Worm (Caenorhabditis elegans): ENCODE measurements around the gene srd-11.
A peak's percentile ranks its signal among the peaks of the same experiment; 100 is the strongest.

Gene srd-11

ce11 chrV:13645848-13646578 is 26.4 kb upstream of the srd-11 start (continued):
- no peak for TF ChIP-seq spr-1 (tag; optimal IDR thresholded peaks at IDR 0.05)
- no peak for TF ChIP-seq ceh-62 (tag; optimal IDR thresholded peaks at IDR 0.05)
- peak; percentile 74; the same call in 1 of the 2 replicates for TF ChIP-seq D1046.2 (GFP tag; IDR thresholded peaks at IDR 0.05)
- TF ChIP-seq rbr-2 (tag; optimal IDR thresholded peaks at IDR 0.05), result no peak
- TF ChIP-seq nhr-41 (GFP tag; IDR thresholded peaks at IDR 0.05), result 0 out of 2 replicates have a peak, but pooled peaks have one; percentile 46
- no peak for TF ChIP-seq skn-1 (tag; optimal IDR thresholded peaks at IDR 0.05)
- peak; percentile 90 for TF ChIP-seq F44E2.7 (GFP tag; IDR thresholded peaks at IDR 0.05)
- TF ChIP-seq F37D6.2 (tag; optimal IDR thresholded peaks at IDR 0.05), result no peak
- 0 out of 2 replicates have a peak, but pooled peaks have one; percentile 33 for TF ChIP-seq mxl-2 (GFP tag; conservative IDR thresholded peaks at IDR 0.05)
- TF ChIP-seq gei-8 (GFP tag; optimal IDR thresholded peaks at IDR 0.05), result no peak
- peak; percentile 26; the same call in 1 of the 2 replicates for TF ChIP-seq lin-38 (GFP tag; IDR thresholded peaks at IDR 0.05)
- TF ChIP-seq duxl-1 (tag; optimal IDR thresholded peaks at IDR 0.05; ENCODE audit: poor library complexity), result no peak
- no peak; the same call in 1 of the 2 replicates for TF ChIP-seq F26F4.8 (GFP tag; conservative IDR thresholded peaks at IDR 0.05)
- peak in 1 of 2 experiments; percentile 81; a peak in 2 of 4 replicates for TF ChIP-seq madf-5 (GFP tag; IDR thresholded peaks at IDR 0.05)
- TF ChIP-seq lin-13 (GFP tag; optimal IDR thresholded peaks at IDR 0.05), result no peak
- peak; percentile 100 for TF ChIP-seq set-16 (GFP tag; IDR thresholded peaks at IDR 0.05)
- no peak for TF ChIP-seq lin-39 (tag; optimal IDR thresholded peaks at IDR 0.05)
- TF ChIP-seq daf-16 (GFP tag; optimal IDR thresholded peaks at IDR 0.05), result no peak
- TF ChIP-seq daf-16 (tag; optimal IDR thresholded peaks at IDR 0.05), result no peak
- peak; percentile 24; the same call in 1 of the 2 replicates for TF ChIP-seq ZK337.2 (GFP tag; IDR thresholded peaks at IDR 0.05)
- peak; percentile 100 for TF ChIP-seq pha-4 (GFP tag; IDR thresholded peaks at IDR 0.05)
- TF ChIP-seq pha-4 (tag; optimal IDR thresholded peaks at IDR 0.05), result no peak
- TF ChIP-seq dmd-8 (GFP tag; IDR thresholded peaks at IDR 0.05), result peak; percentile 69; the same call in 1 of the 2 replicates
- TF ChIP-seq lin-1 (GFP tag; IDR thresholded peaks at IDR 0.05), result 0 out of 2 replicates have a peak, but pooled peaks have one; percentile 8
- TF ChIP-seq tra-1 (GFP tag; IDR thresholded peaks at IDR 0.05), result peak; percentile 68
- TF ChIP-seq ceh-82 (tag; optimal IDR thresholded peaks at IDR 0.05), result no peak
- no peak for TF ChIP-seq dmd-6 (GFP tag; IDR thresholded peaks at IDR 0.05)
- TF ChIP-seq hmg-1.1 (GFP tag; IDR thresholded peaks at IDR 0.05), result no peak
- no peak for TF ChIP-seq F10B5.3 (tag; optimal IDR thresholded peaks at IDR 0.05)

- peak; percentile 37 for TF ChIP-seq dve-1 (tag; optimal IDR thresholded peaks at IDR 0.05; ENCODE audit: insufficient read depth)
- TF ChIP-seq lin-29 (GFP tag; IDR thresholded peaks at IDR 0.05), result no peak
- TF ChIP-seq pqm-1 (tag; optimal IDR thresholded peaks at IDR 0.05), result peak; percentile 69
- TF ChIP-seq hlh-11 (tag; optimal IDR thresholded peaks at IDR 0.05), result peak; percentile 9
- no peak for TF ChIP-seq spr-3 (GFP tag; optimal IDR thresholded peaks at IDR 0.05)
- peak; percentile 69 for TF ChIP-seq nhr-28 (tag; optimal IDR thresholded peaks at IDR 0.05)
- no peak for TF ChIP-seq daf-16 (GFP tag; optimal IDR thresholded peaks at IDR 0.05)
- TF ChIP-seq daf-16 (tag; optimal IDR thresholded peaks at IDR 0.05), result peak; percentile 43
- TF ChIP-seq dmd-6 (GFP tag; IDR thresholded peaks at IDR 0.05), result peak; percentile 78
Observed at ce11 chrV:13638040-13638439, 18.4 kb upstream of the srd-11 start.

- TF ChIP-seq zag-1 (tag; optimal IDR thresholded peaks at IDR 0.05) (no peak), hlh-30 (tag; optimal IDR thresholded peaks at IDR 0.05; ENCODE audit: insufficient read depth) (no peak), snpc-1.2 (GFP tag; IDR thresholded peaks at IDR 0.05) (no peak), nhr-6 (tag; optimal IDR thresholded peaks at IDR 0.05) (no peak), nhr-77 (tag; optimal IDR thresholded peaks at IDR 0.05) (no peak), gei-8 (GFP tag; optimal IDR thresholded peaks at IDR 0.05) (no peak), lin-39 (tag; optimal IDR thresholded peaks at IDR 0.05) (no peak), ceh-32 (tag; optimal IDR thresholded peaks at IDR 0.05; ENCODE audit: poor library complexity) (no peak), mep-1 (tag; optimal IDR thresholded peaks at IDR 0.05) (no peak), ceh-20 (GFP tag; IDR thresholded peaks at IDR 0.05) (no peak), nhr-42 (GFP tag; IDR thresholded peaks at IDR 0.05) (no peak), mes-2 (tag; optimal IDR thresholded peaks at IDR 0.05; ENCODE audit: poor library complexity, severe bottlenecking) (no peak), dmd-6 (GFP tag; IDR thresholded peaks at IDR 0.05) (no peak), Y105C5A.15 (GFP tag; IDR thresholded peaks at IDR 0.05) (no peak), R02D3.7 (tag; optimal IDR thresholded peaks at IDR 0.05) (no peak), daf-19 (GFP tag; conservative IDR thresholded peaks at IDR 0.05) (no peak), F37D6.2 (tag; optimal IDR thresholded peaks at IDR 0.05) (no peak), lin-38 (GFP tag; IDR thresholded peaks at IDR 0.05) (no peak)
Observed at ce11 chrV:13636411-13636810, 16.8 kb upstream of the srd-11 start.

Data from whole organism, L4 larva.